Worm (Caenorhabditis elegans) whole organism, L4 larva: ENCODE measurements around the gene ivns-1.

Experiments
- D1046.2 ChIP-seq: fragments of 200-800 bp; sonication (Bioruptor generic); IDR thresholded peaks from 2 replicates; pipeline ENCODE4 v1.3.6; 2022; ENCODE audit warnings: missing genetic modification characterization, missing compliant biosample characterization
- F44E2.7 ChIP-seq: fragments of 200-800 bp; sonication (Bioruptor generic); IDR thresholded peaks from 2 replicates; pipeline ENCODE4 v2.1.2; 2022; ENCODE audit warnings: missing genetic modification characterization, missing compliant biosample characterization
- F49E8.2 ChIP-seq: sonication (generic microtip); optimal IDR thresholded peaks from 2 replicates; lab custom pipeline; 2016; ENCODE audit warnings: missing compliant biosample characterization, mild to moderate bottlenecking, missing genetic modification characterization, borderline replicate concordance
- T26A8.4 ChIP-seq: fragments of 200-800 bp; sonication (Bioruptor generic); IDR thresholded peaks from 2 replicates; pipeline ENCODE4 v1.3.6; 2022; ENCODE audit warnings: missing genetic modification characterization, missing compliant biosample characterization
- Y48G9A.11 ChIP-seq: fragments of 200-800 bp; sonication (Bioruptor generic); IDR thresholded peaks from 2 replicates; pipeline ENCODE4 v1.3.6; 2022; ENCODE audit warnings: missing genetic modification reagents, missing genetic modification characterization, missing compliant biosample characterization
- aly-2 ChIP-seq: sonication (generic microtip); optimal IDR thresholded peaks from 2 replicates; lab custom pipeline; 2018; ENCODE audit warnings: missing biosample characterization, missing genetic modification characterization
- attf-4 ChIP-seq: sonication (generic microtip); optimal IDR thresholded peaks from 3 replicates; lab custom pipeline; 2017; ENCODE audit warnings: missing biosample characterization, missing genetic modification characterization
- ceh-62 ChIP-seq: sonication (generic microtip); optimal IDR thresholded peaks from 2 replicates; lab custom pipeline; 2017; ENCODE audit warnings: missing biosample characterization, missing genetic modification characterization
- ceh-82 ChIP-seq: sonication (generic microtip); optimal IDR thresholded peaks from 2 replicates; lab custom pipeline; 2017; ENCODE audit warnings: missing biosample characterization, missing genetic modification characterization
- ctbp-1 ChIP-seq: fragments of 200-800 bp; sonication (Bioruptor generic); IDR thresholded peaks from 2 replicates; pipeline ENCODE4 v1.3.6; 2022; ENCODE audit warnings: missing genetic modification reagents, missing genetic modification characterization, missing compliant biosample characterization
- daf-16 ChIP-seq, 3 experiments: sonication (generic microtip); optimal IDR thresholded peaks; 2 replicates each; lab custom pipeline; 2016 to 2017; ENCODE audit warnings: missing genetic modification characterization in 3 of 3, missing genetic modification reagents in 3 of 3, mild to moderate bottlenecking in 2 of 3, missing compliant biosample characterization in 2 of 3, missing biosample characterization in 1 of 3, moderate library complexity in 1 of 3
- dmd-9 ChIP-seq: fragments of 200-800 bp; sonication (Bioruptor generic); IDR thresholded peaks from 2 replicates; pipeline ENCODE4 v1.3.6; 2022; ENCODE audit warnings: missing genetic modification reagents, missing genetic modification characterization, missing compliant biosample characterization
- egl-27 ChIP-seq: sonication (generic microtip); optimal IDR thresholded peaks from 3 replicates; lab custom pipeline; 2017; ENCODE audit warnings: missing biosample characterization, missing genetic modification reagents, missing genetic modification characterization
- gei-8 ChIP-seq: fragments of 200-800 bp; sonication (Bioruptor generic); optimal IDR thresholded peaks from 2 replicates; lab custom pipeline; 2018; ENCODE audit warnings: mild to moderate bottlenecking, missing genetic modification characterization, missing compliant biosample characterization
- hif-1 ChIP-seq, 2 experiments: sonication (generic microtip); optimal IDR thresholded peaks; 2 replicates each; lab custom pipeline; 2016 to 2017; ENCODE audit warnings: missing compliant biosample characterization in 2 of 2, missing genetic modification characterization in 2 of 2, missing genetic modification reagents in 2 of 2, missing genotype in 2 of 2, mild to moderate bottlenecking in 1 of 2
- hlh-11 ChIP-seq: fragments of 200-800 bp; sonication (Bioruptor generic); optimal IDR thresholded peaks from 2 replicates; lab custom pipeline; 2018; ENCODE audit warnings: mild to moderate bottlenecking, missing genetic modification characterization, missing compliant biosample characterization
- hlh-30 ChIP-seq: sonication (generic microtip); optimal IDR thresholded peaks from 2 replicates; lab custom pipeline; 2017; ENCODE audit warnings: antibody characterized with exemption, mild to moderate bottlenecking, missing genetic modification characterization, missing compliant biosample characterization; ENCODE audit not compliant: insufficient read depth
- hmg-1.1 ChIP-seq: fragments of 200-800 bp; sonication (Bioruptor generic); IDR thresholded peaks from 2 replicates; pipeline ENCODE4 v1.3.6; 2022; ENCODE audit warnings: missing genetic modification reagents, missing genetic modification characterization, missing compliant biosample characterization
- jun-1 ChIP-seq: fragments of 150-350 bp; optimal IDR thresholded peaks from 2 replicates; lab custom pipeline; 2014; ENCODE audit warnings: missing biosample characterization, missing genetic modification reagents, missing genetic modification characterization
- lin-15B ChIP-seq: fragments of 150-350 bp; sonication (generic microtip); optimal IDR thresholded peaks from 3 replicates; lab custom pipeline; 2014; ENCODE audit warnings: missing biosample characterization, missing genetic modification characterization
- lin-38 ChIP-seq: fragments of 200-800 bp; sonication (Bioruptor generic); IDR thresholded peaks from 2 replicates; pipeline ENCODE4 v1.3.6; 2022; ENCODE audit warnings: missing genetic modification reagents, missing genetic modification characterization, missing compliant biosample characterization
- madf-9 ChIP-seq: fragments of 200-800 bp; sonication (Bioruptor generic); conservative IDR thresholded peaks from 2 replicates; pipeline ENCODE4 v1.3.6; 2022; ENCODE audit warnings: missing genetic modification reagents, missing genetic modification characterization, missing compliant biosample characterization
- mdl-1 ChIP-seq, 2 experiments: fragments of 150-350 bp in 1 of 2; sonication (generic microtip) in 1 of 2; optimal IDR thresholded peaks; 2 replicates each; lab custom pipeline; 2014 to 2017; ENCODE audit warnings: missing biosample characterization in 2 of 2, missing genetic modification characterization in 2 of 2
- mdt-29 ChIP-seq: fragments of 200-800 bp; sonication (Bioruptor generic); IDR thresholded peaks from 2 replicates; pipeline ENCODE4 v1.3.6; 2022; ENCODE audit warnings: missing genetic modification reagents, missing genetic modification characterization, missing compliant biosample characterization
- mep-1 ChIP-seq: fragments of 150-350 bp; sonication (generic microtip); optimal IDR thresholded peaks from 3 replicates; lab custom pipeline; 2014; ENCODE audit warnings: missing biosample characterization, missing genetic modification characterization
- mes-2 ChIP-seq: sonication (generic microtip); optimal IDR thresholded peaks from 2 replicates; lab custom pipeline; 2016; ENCODE audit warnings: missing genotype, mild to moderate bottlenecking, missing genetic modification characterization, missing compliant biosample characterization; ENCODE audit not compliant: poor library complexity, severe bottlenecking
- mxl-3 ChIP-seq: fragments of 200-800 bp; sonication (Bioruptor generic); optimal IDR thresholded peaks from 2 replicates; lab custom pipeline; 2018; ENCODE audit warnings: mild to moderate bottlenecking, missing genetic modification characterization, missing compliant biosample characterization
- nhr-111 ChIP-seq: fragments of 200-800 bp; sonication (Bioruptor generic); optimal IDR thresholded peaks from 2 replicates; lab custom pipeline; 2018; ENCODE audit warnings: mild to moderate bottlenecking, missing genetic modification characterization, missing compliant biosample characterization
- nhr-42 ChIP-seq: fragments of 200-800 bp; sonication (Bioruptor generic); IDR thresholded peaks from 2 replicates; pipeline ENCODE4 v1.3.6; 2022; ENCODE audit warnings: missing genetic modification characterization, missing compliant biosample characterization
- nhr-48 ChIP-seq: sonication (generic microtip); optimal IDR thresholded peaks from 2 replicates; lab custom pipeline; 2016; ENCODE audit warnings: mild to moderate bottlenecking, missing genetic modification characterization, missing compliant biosample characterization
- nhr-76 ChIP-seq: fragments of 150-350 bp; optimal IDR thresholded peaks from 2 replicates; lab custom pipeline; 2014; ENCODE audit warnings: missing biosample characterization, missing genetic modification characterization
- pha-4 ChIP-seq, 2 experiments: fragments of 150-350 bp in 1 of 2; fragments of 200-800 bp in 1 of 2; sonication (Bioruptor generic) in 1 of 2; IDR thresholded peaks in 1 of 2; optimal IDR thresholded peaks in 1 of 2; 2 replicates each; pipeline versions ENCODE4 v1.3.6 to Lab custom; 2014 to 2022; ENCODE audit warnings: missing genetic modification characterization in 2 of 2, missing genetic modification reagents in 2 of 2, missing biosample characterization in 1 of 2, missing compliant biosample characterization in 1 of 2
- php-3 ChIP-seq: fragments of 200-800 bp; sonication (Bioruptor generic); IDR thresholded peaks from 2 replicates; pipeline ENCODE4 v1.3.6; 2022; ENCODE audit warnings: missing genetic modification reagents, missing genetic modification characterization, missing compliant biosample characterization
- pqm-1 ChIP-seq: sonication (generic microtip); optimal IDR thresholded peaks from 2 replicates; lab custom pipeline; 2017; ENCODE audit warnings: missing biosample characterization, missing genetic modification characterization
- rbr-2 ChIP-seq: sonication (generic microtip); optimal IDR thresholded peaks from 2 replicates; lab custom pipeline; 2016; ENCODE audit warnings: missing genotype, missing genetic modification characterization, missing compliant biosample characterization
- sdz-12 ChIP-seq: fragments of 200-800 bp; sonication (Bioruptor generic); optimal IDR thresholded peaks from 2 replicates; lab custom pipeline; 2018; ENCODE audit warnings: mild to moderate bottlenecking, missing genetic modification characterization, missing compliant biosample characterization
- skn-1 ChIP-seq: fragments of 150-350 bp; optimal IDR thresholded peaks from 2 replicates; lab custom pipeline; 2014; ENCODE audit warnings: missing biosample characterization, missing genetic modification characterization
- snpc-1.2 ChIP-seq: fragments of 200-800 bp; sonication (Bioruptor generic); IDR thresholded peaks from 2 replicates; pipeline ENCODE4 v1.3.6; 2022; ENCODE audit warnings: missing genetic modification reagents, missing genetic modification characterization, missing compliant biosample characterization
- snpc-4 ChIP-seq: fragments of 150-350 bp; optimal IDR thresholded peaks from 2 replicates; lab custom pipeline; 2014; ENCODE audit warnings: missing biosample characterization, missing genetic modification characterization
- spr-1 ChIP-seq: sonication (generic microtip); optimal IDR thresholded peaks from 2 replicates; lab custom pipeline; 2016; ENCODE audit warnings: mild to moderate bottlenecking, missing genetic modification characterization, missing compliant biosample characterization
- spr-3 ChIP-seq: fragments of 200-800 bp; sonication (Bioruptor generic); optimal IDR thresholded peaks from 2 replicates; lab custom pipeline; 2018; ENCODE audit warnings: mild to moderate bottlenecking, missing genetic modification characterization, missing compliant biosample characterization
- tag-97 ChIP-seq: fragments of 200-800 bp; sonication (Bioruptor generic); IDR thresholded peaks from 2 replicates; pipeline ENCODE4 v1.3.6; 2022; ENCODE audit warnings: missing genetic modification characterization, missing compliant biosample characterization
- unc-130 ChIP-seq: sonication (generic microtip); optimal IDR thresholded peaks from 2 replicates; lab custom pipeline; 2016; ENCODE audit warnings: missing genetic modification reagents, missing genetic modification characterization, missing compliant biosample characterization
- unc-62 ChIP-seq, 3 experiments: fragments of 150-350 bp in 1 of 3; sonication (generic microtip); optimal IDR thresholded peaks in 2 of 3; peaks in 1 of 3; 1 replicate in 1 of 3; 2 replicates in 2 of 3; lab custom pipeline; 2014 to 2017; ENCODE audit warnings: missing biosample characterization in 3 of 3, missing genetic modification characterization in 3 of 3, missing genetic modification reagents in 3 of 3, missing genotype in 1 of 3
- zag-1 ChIP-seq: fragments of 150-350 bp; optimal IDR thresholded peaks from 2 replicates; lab custom pipeline; 2014; ENCODE audit warnings: missing biosample characterization, missing genetic modification characterization
- zfp-2 ChIP-seq: sonication (generic microtip); optimal IDR thresholded peaks from 2 replicates; lab custom pipeline; 2016; ENCODE audit warnings: mild to moderate bottlenecking, missing genetic modification characterization, missing compliant biosample characterization
- ztf-7 ChIP-seq: fragments of 150-350 bp; optimal IDR thresholded peaks from 2 replicates; lab custom pipeline; 2014; ENCODE audit warnings: missing biosample characterization, missing genetic modification characterization

The ivns-1 gene

DNA sequence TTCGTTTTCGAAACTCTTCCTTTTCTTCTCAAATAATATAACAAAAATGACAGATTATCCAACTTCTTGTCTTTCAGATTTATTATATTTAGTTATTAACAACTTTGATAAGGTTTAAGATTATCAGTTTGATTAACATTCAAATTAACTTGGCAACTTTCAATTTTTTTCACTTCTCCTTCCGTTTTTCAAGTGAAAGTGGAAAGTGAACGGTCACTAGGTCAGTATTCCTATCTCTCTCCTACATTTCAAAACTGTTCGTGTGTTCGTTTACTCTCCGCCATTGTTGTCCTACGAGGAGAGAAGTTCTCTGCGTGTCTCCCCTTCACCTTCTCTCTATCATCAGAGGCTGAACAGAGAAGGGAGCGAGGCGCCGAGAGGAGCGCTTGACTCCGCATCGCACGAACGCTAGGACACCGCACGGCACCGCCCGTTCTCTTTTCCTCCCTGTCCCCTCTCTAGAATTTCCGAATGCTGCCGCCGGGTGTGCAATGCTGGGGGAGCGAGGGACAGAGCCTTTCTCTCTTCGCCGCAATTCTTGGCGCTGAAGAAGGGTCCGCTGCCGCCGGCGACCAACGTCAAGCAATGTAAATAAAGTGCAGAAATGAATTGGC lies 22.4 kb upstream of the ivns-1 start (continued):
- no peak for TF ChIP-seq zag-1 (tag; lab: Kevin White, UChicago)
- TF ChIP-seq zfp-2 (tag; lab: Kevin White, UChicago), result no peak
- TF ChIP-seq attf-4 (tag; lab: Kevin White, UChicago), result no peak
- peak; percentile 40; the same call in 1 of the 2 replicates for TF ChIP-seq php-3 (GFP tag; lab: Robert Waterston, UW)
- no peak for TF ChIP-seq D1046.2 (GFP tag; lab: Robert Waterston, UW)
- no peak for TF ChIP-seq pqm-1 (tag; lab: Kevin White, UChicago)
- TF ChIP-seq F49E8.2, result no peak
- no peak for TF ChIP-seq aly-2 (tag; lab: Kevin White, UChicago)
- no peak for TF ChIP-seq skn-1 (tag; lab: Kevin White, UChicago)
- no peak for TF ChIP-seq Y48G9A.11 (GFP tag; lab: Robert Waterston, UW)
- TF ChIP-seq lin-38 (GFP tag; lab: Robert Waterston, UW), result no peak
- no peak for TF ChIP-seq spr-3
- TF ChIP-seq mdl-1 (tag; optimal IDR thresholded peaks at IDR 0.05; lab: Kevin White, UChicago), result peak; percentile 28 to 36
- TF ChIP-seq nhr-111, result no peak
- TF ChIP-seq egl-27 (tag; lab: Kevin White, UChicago), result no peak
- no peak for TF ChIP-seq ceh-62 (tag; lab: Kevin White, UChicago)
- no peak for TF ChIP-seq snpc-1.2 (GFP tag; lab: Robert Waterston, UW)
- TF ChIP-seq unc-130 (GFP tag; lab: Kevin White, UChicago), result no peak
- no peak for TF ChIP-seq lin-15B (tag; lab: Kevin White, UChicago)
- TF ChIP-seq ceh-82 (tag; lab: Kevin White, UChicago), result no peak
- TF ChIP-seq unc-62 (GFP tag; optimal IDR thresholded peaks at IDR 0.05 in 1 of 2; lab: Kevin White, UChicago), result no peak
- TF ChIP-seq unc-62 (tag; optimal IDR thresholded peaks at IDR 0.05; lab: Kevin White, UChicago), result no peak
- no peak for TF ChIP-seq tag-97 (GFP tag; lab: Robert Waterston, UW)

DNA sequence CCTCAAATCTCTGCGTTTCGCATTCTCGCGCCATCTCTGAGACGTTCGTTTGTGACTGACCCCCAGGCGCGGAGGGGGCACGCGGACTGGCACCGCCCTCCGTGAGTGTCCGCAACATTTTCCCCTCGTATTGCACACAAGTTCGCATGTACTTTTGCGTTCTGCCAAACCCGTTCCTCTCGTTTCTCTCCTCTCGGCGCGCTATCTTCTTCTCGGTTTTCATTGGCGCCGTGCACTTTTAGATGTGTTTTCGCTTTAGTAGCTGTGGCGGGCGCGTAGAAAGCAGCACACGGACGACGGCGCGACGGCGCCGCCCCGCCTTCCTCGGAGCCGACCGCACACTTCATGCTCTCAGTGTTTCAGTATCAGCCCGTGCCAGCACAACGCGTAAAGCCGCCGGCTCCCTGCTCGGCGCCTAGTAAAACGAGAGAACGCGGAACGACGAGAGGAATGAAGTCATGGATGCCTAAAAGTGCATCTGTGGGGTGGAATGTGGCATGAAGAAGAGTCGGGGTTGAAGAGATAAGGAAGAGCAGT lies 21.3 kb upstream of the ivns-1 start:
- no peak for TF ChIP-seq dmd-9 (GFP tag; lab: Robert Waterston, UW)
- TF ChIP-seq nhr-48, result peak; percentile 91
- no peak for TF ChIP-seq snpc-4 (tag; lab: Kevin White, UChicago)
- TF ChIP-seq mdt-29 (GFP tag; lab: Robert Waterston, UW), result no peak
- TF ChIP-seq madf-9 (GFP tag; lab: Robert Waterston, UW), result peak; percentile 91
- TF ChIP-seq nhr-76 (tag; lab: Kevin White, UChicago), result no peak
- TF ChIP-seq F44E2.7 (GFP tag; lab: Robert Waterston, UW), result no peak
- TF ChIP-seq hlh-30 (tag; lab: Kevin White, UChicago), result peak; percentile 17
- 0 out of 2 replicates have a peak, but pooled peaks have one; percentile 48 for TF ChIP-seq nhr-42 (GFP tag; lab: Robert Waterston, UW)
- TF ChIP-seq hmg-1.1 (GFP tag; lab: Robert Waterston, UW), result peak; percentile 69
- TF ChIP-seq rbr-2 (tag; lab: Kevin White, UChicago), result peak; percentile 43
- no peak for TF ChIP-seq unc-62 (GFP tag; optimal IDR thresholded peaks at IDR 0.05 in 1 of 2; lab: Kevin White, UChicago)
- no peak for TF ChIP-seq unc-62 (tag; optimal IDR thresholded peaks at IDR 0.05; lab: Kevin White, UChicago)
- TF ChIP-seq mes-2, result peak; percentile 40
- TF ChIP-seq gei-8 (GFP tag; lab: Kevin White, UChicago), result peak; percentile 23
- peak in 1 of 2 experiments; percentile 70 for TF ChIP-seq mdl-1 (tag; optimal IDR thresholded peaks at IDR 0.05; lab: Kevin White, UChicago)
- peak in 1 of 2 experiments; percentile 77 for TF ChIP-seq hif-1 (tag; optimal IDR thresholded peaks at IDR 0.05; lab: Kevin White, UChicago)
- TF ChIP-seq ztf-7 (tag; lab: Kevin White, UChicago), result no peak
- TF ChIP-seq spr-1 (tag; lab: Kevin White, UChicago), result peak; percentile 57
- TF ChIP-seq jun-1 (tag; lab: Kevin White, UChicago), result no peak
- TF ChIP-seq T26A8.4 (GFP tag; lab: Robert Waterston, UW), result peak; percentile 65; the same call in 1 of the 2 replicates
- TF ChIP-seq php-3 (GFP tag; lab: Robert Waterston, UW), result peak; percentile 7; the same call in 1 of the 2 replicates
- peak; percentile 16 for TF ChIP-seq mep-1 (tag; lab: Kevin White, UChicago)
- TF ChIP-seq ctbp-1, result peak; percentile 44; the same call in 1 of the 2 replicates
- TF ChIP-seq daf-16 (GFP tag; optimal IDR thresholded peaks at IDR 0.05; lab: Kevin White, UChicago), result peak in 1 of 2 experiments; percentile 73
- peak; percentile 51 for TF ChIP-seq daf-16 (tag; optimal IDR thresholded peaks at IDR 0.05; lab: Kevin White, UChicago)
- TF ChIP-seq sdz-12, result no peak
- TF ChIP-seq pha-4 (GFP tag; IDR thresholded peaks at IDR 0.05; lab: Robert Waterston, UW), result no peak
- no peak for TF ChIP-seq pha-4 (tag; optimal IDR thresholded peaks at IDR 0.05; lab: Kevin White, UChicago)
- TF ChIP-seq mxl-3 (GFP tag; lab: Kevin White, UChicago), result peak; percentile 26
- TF ChIP-seq hlh-11 (tag; lab: Kevin White, UChicago), result peak; percentile 90
